Fruit fly (Drosophila melanogaster) whole organism, embryonic: ENCODE data around the gene PGRP-SD.

Experiments
- B-H1 ChIP-seq: fragments of 200-800 bp; sonication (Bioruptor generic); IDR thresholded peaks from 3 replicates; pipeline ENCODE4 v1.3.6; 2022; ENCODE audit warnings: missing biosample characterization, missing genetic modification characterization
- CG12659 ChIP-seq: fragments of 200-800 bp; sonication (Bioruptor generic); optimal IDR thresholded peaks from 3 replicates; lab custom pipeline; 2017; ENCODE audit warnings: mild to moderate bottlenecking, missing biosample characterization, missing genetic modification reagents, missing genetic modification characterization
- CG3281 ChIP-seq: fragments of 200-800 bp; sonication (Bioruptor generic); optimal IDR thresholded peaks from 3 replicates; lab custom pipeline; 2017; ENCODE audit warnings: missing biosample characterization, mild to moderate bottlenecking, missing genetic modification characterization
- CoRest ChIP-seq: fragments of 200-800 bp; sonication (Bioruptor generic); optimal IDR thresholded peaks from 3 replicates; lab custom pipeline; 2018; ENCODE audit warnings: missing biosample characterization, mild to moderate bottlenecking, missing genetic modification characterization, moderate library complexity
- Optix ChIP-seq: fragments of 200-800 bp; sonication (Bioruptor generic); IDR thresholded peaks from 3 replicates; pipeline ENCODE4 v1.3.6; 2022; ENCODE audit warnings: missing biosample characterization, missing genetic modification characterization
- Tbp ChIP-seq: fragments of >200 bp; optimal IDR thresholded peaks from 2 replicates; lab custom pipeline; 2018; ENCODE audit warnings: missing biosample characterization, missing genetic modification characterization
- bigmax ChIP-seq: fragments of 200-800 bp; sonication (Bioruptor generic); optimal IDR thresholded peaks from 2 replicates; lab custom pipeline; 2018; ENCODE audit warnings: missing biosample characterization, mild to moderate bottlenecking, missing genetic modification characterization
- fru ChIP-seq: fragments of >200 bp; optimal IDR thresholded peaks from 2 replicates; lab custom pipeline; 2017
- inv ChIP-seq: fragments of 200-800 bp; sonication (Bioruptor generic); IDR thresholded peaks from 2 replicates; pipeline ENCODE4 v1.3.6; 2022; ENCODE audit warnings: missing biosample characterization, missing genetic modification characterization; ENCODE audit not compliant: partially characterized antibody
- pum ChIP-seq: fragments of 200-800 bp; sonication (Bioruptor generic); optimal IDR thresholded peaks from 2 replicates; lab custom pipeline; 2016; ENCODE audit warnings: missing biosample characterization, missing genetic modification characterization
- trem ChIP-seq: fragments of 200-800 bp; optimal IDR thresholded peaks from 3 replicates; lab custom pipeline; 2019; ENCODE audit warnings: missing biosample characterization, mild to moderate bottlenecking, missing genetic modification characterization, moderate library complexity

dm6 chr3L:7604863-7605262 lies 46.1 kb upstream of the PGRP-SD start:
- TF ChIP-seq fru (lab: Kevin White, UChicago) (no peak), CoRest (no peak), bigmax (GFP tag; lab: Kevin White, UChicago) (no peak), pum (GFP tag; lab: Kevin White, UChicago) (no peak), inv (no peak), Tbp (GFP tag; lab: Kevin White, UChicago) (no peak), CG12659 (GFP tag; lab: Kevin White, UChicago) (no peak), Optix (GFP tag; lab: Robert Waterston, UW) (no peak), CG3281 (GFP tag; lab: Kevin White, UChicago) (no peak), trem (tag; lab: Kevin White, UChicago) (no peak), B-H1 (GFP tag; lab: Robert Waterston, UW) (no peak)
